Fruit fly (Drosophila melanogaster): ENCODE data around the gene CG31848.

CG31848 gene

dm6 chr2L:13286456-13286855 is 20.8 kb upstream of the CG31848 start, which contains the start of the genes Drep4 and Uvrag (continued):
- TF ChIP-seq tll (GFP tag; optimal IDR thresholded peaks at IDR 0.05) (peak in 1 of 2 experiments; percentile 12), shn (GFP tag; optimal IDR thresholded peaks at IDR 0.05) (no peak), sima (GFP tag; optimal IDR thresholded peaks at IDR 0.05) (no peak), CG4707 (GFP tag; optimal IDR thresholded peaks at IDR 0.05) (no peak), Bdp1 (GFP tag; optimal IDR thresholded peaks at IDR 0.05) (no peak), CG15601 (tag; optimal IDR thresholded peaks at IDR 0.05) (peak; percentile 87), knrl (GFP tag; IDR thresholded peaks at IDR 0.05; ENCODE audit: partially characterized antibody) (no peak; the same call in 2 of the 3 replicates), bcd (GFP tag; optimal IDR thresholded peaks at IDR 0.05) (no peak), CG3838 (GFP tag; optimal IDR thresholded peaks at IDR 0.05) (no peak), CTCF (GFP tag; optimal IDR thresholded peaks at IDR 0.05) (no peak), CG8290 (GFP tag; optimal IDR thresholded peaks at IDR 0.05) (peak; percentile 32), CG8290 (tag; optimal IDR thresholded peaks at IDR 0.05) (no peak), CG13296 (GFP tag; optimal IDR thresholded peaks at IDR 0.05) (peak; percentile 66), CG6791 (GFP tag; IDR thresholded peaks at IDR 0.05; ENCODE audit: partially characterized antibody) (no peak), CG30403 (GFP tag; optimal IDR thresholded peaks at IDR 0.05) (peak; percentile 85), tap (tag; optimal IDR thresholded peaks at IDR 0.05) (no peak), chif (GFP tag; optimal IDR thresholded peaks at IDR 0.05) (peak in 1 of 2 experiments; percentile 9), fu2 (GFP tag; optimal IDR thresholded peaks at IDR 0.05) (no peak), CG10979 (tag; optimal IDR thresholded peaks at IDR 0.05) (peak; percentile 68), hth (optimal IDR thresholded peaks at IDR 0.05) (no peak), Ssrp (tag; optimal IDR thresholded peaks at IDR 0.05) (peak; percentile 74), CG10274 (GFP tag; optimal IDR thresholded peaks at IDR 0.05) (no peak), nmo (GFP tag; optimal IDR thresholded peaks at IDR 0.05) (peak; percentile 80), chinmo (GFP tag; IDR thresholded peaks at IDR 0.05; ENCODE audit: partially characterized antibody) (no peak), Mes4 (GFP tag; optimal IDR thresholded peaks at IDR 0.05) (no peak), CG7357 (GFP tag; IDR thresholded peaks at IDR 0.05) (0 out of 3 replicates have a peak, but pooled peaks have one; percentile 22), gce (GFP tag; IDR thresholded peaks at IDR 0.05) (no peak), vnd (GFP tag; IDR thresholded peaks at IDR 0.05; ENCODE audit: partially characterized antibody) (no peak), CG1024 (GFP tag; IDR thresholded peaks at IDR 0.05) (no peak), ranshi (GFP tag; IDR thresholded peaks at IDR 0.05) (0 out of 2 replicates have a peak, but pooled peaks have one; percentile 57), lbe (GFP tag; optimal IDR thresholded peaks at IDR 0.05) (no peak), prd (optimal IDR thresholded peaks at IDR 0.05) (no peak), prd (GFP tag; IDR thresholded peaks at IDR 0.05) (peak; percentile 59; the same call in 1 of the 3 replicates), CG14710 (tag; optimal IDR thresholded peaks at IDR 0.05) (peak; percentile 73), CG18476 (GFP tag; optimal IDR thresholded peaks at IDR 0.05) (no peak), tin (GFP tag; optimal IDR thresholded peaks at IDR 0.05) (peak; percentile 64), Atf-2 (GFP tag; optimal IDR thresholded peaks at IDR 0.05) (no peak), CG15514 (GFP tag; optimal IDR thresholded peaks at IDR 0.05) (peak; percentile 46), CG3407 (GFP tag; optimal IDR thresholded peaks at IDR 0.05) (peak; percentile 43), pb (GFP tag; optimal IDR thresholded peaks at IDR 0.05) (no peak), CG9797 (GFP tag; optimal IDR thresholded peaks at IDR 0.05) (no peak), Usf (GFP tag; optimal IDR thresholded peaks at IDR 0.05) (peak; percentile 7), oc (tag; optimal IDR thresholded peaks at IDR 0.05) (no peak), CG6654 (GFP tag; optimal IDR thresholded peaks at IDR 0.05) (no peak), gt (GFP tag; IDR thresholded peaks at IDR 0.05) (no peak), B-H2 (GFP tag; optimal IDR thresholded peaks at IDR 0.05) (peak; percentile 75), Fer3 (tag; optimal IDR thresholded peaks at IDR 0.05) (peak; percentile 52), CG30020 (tag; optimal IDR thresholded peaks at IDR 0.05) (no peak), eyg (GFP tag; optimal IDR thresholded peaks at IDR 0.05) (no peak), da (GFP tag; optimal IDR thresholded peaks at IDR 0.05) (no peak), Gsc (GFP tag; IDR thresholded peaks at IDR 0.05) (no peak), CG33557 (GFP tag; optimal IDR thresholded peaks at IDR 0.05) (peak; percentile 59)
